Worm (Caenorhabditis elegans): ENCODE measurements around the gene T01G5.6.

T01G5.6 gene

ce11 chrV:15090457-15090856 is 23.4 kb downstream of the T01G5.6 start, which contains the start of gene C01G10.17:
C01G10.17 (plus strand) TSS chrV:15090757.
- TF ChIP-seq zim-3 (tag; optimal IDR thresholded peaks at IDR 0.05) (no peak), ceh-27 (GFP tag; optimal IDR thresholded peaks at IDR 0.05) (no peak), fkh-3 (tag; optimal IDR thresholded peaks at IDR 0.05) (no peak), attf-3 (GFP tag; conservative IDR thresholded peaks at IDR 0.05) (no peak), K12H6.12 (tag; optimal IDR thresholded peaks at IDR 0.05) (no peak), F49E8.2 (tag; optimal IDR thresholded peaks at IDR 0.05; ENCODE audit: insufficient read depth) (no peak), madf-6 (GFP tag; IDR thresholded peaks at IDR 0.05) (no peak), B0261.1 (tag; optimal IDR thresholded peaks at IDR 0.05) (no peak), bed-1 (GFP tag; IDR thresholded peaks at IDR 0.05) (no peak), ekl-4 (GFP tag; IDR thresholded peaks at IDR 0.05) (no peak), D2030.7 (GFP tag; IDR thresholded peaks at IDR 0.05) (no peak), F10E7.11 (tag; optimal IDR thresholded peaks at IDR 0.05) (no peak), ccch-3 (GFP tag; optimal IDR thresholded peaks at IDR 0.05) (no peak), F23B12.7 (tag; optimal IDR thresholded peaks at IDR 0.05; ENCODE audit: insufficient read depth) (no peak)

- TF ChIP-seq chd-7 (tag; optimal IDR thresholded peaks at IDR 0.05) = no peak
Measured at ce11 chrV:15089438-15089837, 24.5 kb downstream of the T01G5.6 start, which contains the start of the genes C01G10.5 and C01G10.4. C01G10.5 (minus strand) TSS chrV:15089538. C01G10.4 (plus strand) TSS chrV:15089740.

DNA sequence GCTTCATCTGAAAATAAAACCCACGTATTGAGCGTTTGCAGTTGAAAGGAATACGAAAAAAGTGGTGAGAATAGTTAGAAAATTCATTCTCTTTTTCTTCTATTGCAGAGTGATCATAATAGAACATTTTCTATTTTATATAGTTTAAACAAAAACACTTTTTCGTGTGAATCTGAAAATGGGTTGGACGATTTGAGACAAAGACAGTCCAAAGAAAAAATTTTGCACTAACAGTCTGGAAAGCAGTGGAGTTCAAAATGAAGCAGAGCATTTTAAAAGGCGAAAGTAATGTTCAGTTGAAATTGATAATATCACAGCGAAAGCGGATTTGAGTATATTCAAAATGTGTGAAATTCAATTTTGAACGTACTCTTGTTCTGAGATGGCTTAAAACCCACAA is 25.3 kb downstream of the T01G5.6 start, which contains the start of gene C01G10.18:
TSS of gene C01G10.18 (minus strand) at position 101 of the 400 bp plus-strand sequence.
- TF ChIP-seq egrh-3 (GFP tag; IDR thresholded peaks at IDR 0.05) = no peak
- TF ChIP-seq sptf-2 (GFP tag; optimal IDR thresholded peaks at IDR 0.05) = no peak
- TF ChIP-seq madf-6 (GFP tag; IDR thresholded peaks at IDR 0.05) = no peak
- TF ChIP-seq K12H6.12 (tag; optimal IDR thresholded peaks at IDR 0.05) = no peak
- no peak for TF ChIP-seq pha-4 (tag; optimal IDR thresholded peaks at IDR 0.05)
- TF ChIP-seq ekl-4 (GFP tag; IDR thresholded peaks at IDR 0.05) = no peak

DNA sequence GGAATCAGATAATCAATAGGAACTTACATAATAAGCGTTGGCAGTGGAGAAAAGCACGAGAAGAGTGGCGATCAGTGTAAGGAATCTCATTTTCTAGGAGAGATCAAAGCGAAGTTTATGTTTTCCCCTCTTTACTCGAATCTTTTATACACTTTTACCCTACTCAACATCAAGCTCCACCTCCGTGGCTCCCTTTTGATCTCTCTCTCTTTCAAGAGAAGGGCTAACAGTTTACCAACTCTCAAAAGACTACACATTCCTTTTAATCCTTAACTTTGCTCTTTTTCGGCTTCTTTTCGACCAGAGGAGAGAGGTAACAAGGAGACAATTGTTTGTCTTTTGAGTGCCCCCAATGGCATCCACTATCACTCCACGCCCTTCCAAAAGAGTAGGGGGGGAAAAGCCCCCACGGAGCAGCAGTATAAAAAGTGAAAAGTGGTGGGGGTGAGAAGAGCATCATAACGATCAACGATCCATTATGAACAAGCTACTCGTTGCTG is 26.6 kb downstream of the T01G5.6 start, which contains the start of the genes C01G10.15 and C01G10.6:
TSS of gene C01G10.15 (minus strand) at position 101 of the 500 bp plus-strand sequence.
TSS of gene C01G10.6 (plus strand) at position 450 of the 500 bp plus-strand sequence.
- TF ChIP-seq dpl-1 (GFP tag; optimal IDR thresholded peaks at IDR 0.05) (no peak), attf-6 (GFP tag; IDR thresholded peaks at IDR 0.05) (no peak), K11D2.4 (GFP tag; IDR thresholded peaks at IDR 0.05) (no peak), cebp-2 (GFP tag; IDR thresholded peaks at IDR 0.05) (no peak), snpc-1.3 (tag; optimal IDR thresholded peaks at IDR 0.05; ENCODE audit: insufficient read depth) (no peak), egl-18 (GFP tag; IDR thresholded peaks at IDR 0.05) (no peak), F52B5.7 (tag; optimal IDR thresholded peaks at IDR 0.05) (no peak), B0336.3 (GFP tag; IDR thresholded peaks at IDR 0.05) (no peak), ccch-3 (GFP tag; optimal IDR thresholded peaks at IDR 0.05) (no peak), T26A5.8 (tag; optimal IDR thresholded peaks at IDR 0.05) (no peak), him-1 (tag; optimal IDR thresholded peaks at IDR 0.05) (no peak), let-607 (tag; optimal IDR thresholded peaks at IDR 0.05) (no peak)

DNA sequence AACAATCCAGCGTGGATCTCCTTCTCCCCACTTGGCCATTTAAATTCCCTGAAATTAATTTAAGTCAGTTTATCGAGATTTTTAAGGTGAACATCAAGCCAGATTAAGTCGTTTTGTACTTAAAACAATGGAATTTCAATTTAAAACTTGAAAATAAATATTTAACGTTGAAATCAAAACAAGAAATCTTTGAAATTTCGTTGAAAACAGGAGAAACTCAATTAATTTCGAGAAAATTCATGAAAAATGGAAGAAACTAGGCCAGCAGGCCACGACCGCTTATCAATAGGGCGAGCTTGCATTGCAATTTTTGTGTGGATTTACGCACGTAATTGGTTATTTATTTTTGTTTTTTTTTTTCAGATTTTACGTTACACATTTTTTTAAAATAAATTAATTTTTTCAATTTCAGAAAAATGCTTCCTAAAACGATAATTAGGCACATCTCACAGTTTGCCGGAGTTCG is 28.5 kb downstream of the T01G5.6 start, which contains the start of the genes ahsa-1 and C01G10.7:
TSS of gene ahsa-1 (minus strand) at position 51 of the 466 bp plus-strand sequence.
TSS of gene C01G10.7 (plus strand) at position 413 of the 466 bp plus-strand sequence.
- TF ChIP-seq mel-28 (tag; optimal IDR thresholded peaks at IDR 0.05; ENCODE audit: borderline replicate concordance) (peak; percentile 57), cebp-1 (GFP tag; IDR thresholded peaks at IDR 0.05) (peak; percentile 72; the same call in 1 of the 2 replicates), cebp-1 (tag; optimal IDR thresholded peaks at IDR 0.05) (no peak), nhr-90 (tag; optimal IDR thresholded peaks at IDR 0.05) (no peak), T07F8.4 (tag; optimal IDR thresholded peaks at IDR 0.05) (peak; percentile 24), pha-4 (tag; optimal IDR thresholded peaks at IDR 0.05) (no peak), aptf-3 (GFP tag; IDR thresholded peaks at IDR 0.05) (no peak), zfh-2 (GFP tag; conservative IDR thresholded peaks at IDR 0.05) (no peak), unc-130 (GFP tag; optimal IDR thresholded peaks at IDR 0.05) (peak; percentile 96), snpc-1.3 (tag; optimal IDR thresholded peaks at IDR 0.05; ENCODE audit: insufficient read depth) (peak; percentile 65), hmg-1.2 (GFP tag; IDR thresholded peaks at IDR 0.05) (peak; percentile 51; the same call in 1 of the 2 replicates), K12H6.12 (tag; optimal IDR thresholded peaks at IDR 0.05) (peak; percentile 70), F57C9.4 (tag; optimal IDR thresholded peaks at IDR 0.05) (no peak), F49E8.2 (tag; optimal IDR thresholded peaks at IDR 0.05; ENCODE audit: insufficient read depth) (peak; percentile 24), bed-2 (GFP tag; IDR thresholded peaks at IDR 0.05) (peak; percentile 94), ceh-91 (GFP tag; IDR thresholded peaks at IDR 0.05) (peak; percentile 90)

Data from whole organism, young adult.